Fruit fly (Drosophila melanogaster): ENCODE data around the gene Obp83cd.

The Obp83cd gene

DNA sequence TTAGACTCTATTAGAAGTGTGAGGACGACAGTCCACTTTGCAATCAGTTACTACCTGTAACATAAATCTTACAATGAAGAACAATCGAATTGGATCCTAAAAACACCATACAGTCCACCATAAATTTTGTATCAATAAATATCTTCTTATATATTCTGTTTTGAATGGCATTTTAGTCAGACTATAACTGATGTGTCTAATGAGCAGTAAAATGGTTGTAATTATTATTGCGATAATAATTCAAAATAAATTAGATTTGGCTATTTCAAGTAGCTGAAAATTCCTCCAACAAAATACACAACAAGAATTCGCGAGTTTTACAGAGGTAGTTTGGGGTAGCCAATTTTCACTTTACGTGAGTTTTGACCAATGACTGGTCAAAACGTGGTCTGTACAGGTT, 5.6 kb upstream of the Obp83cd start (continued):
- TF ChIP-seq vri (GFP tag; optimal IDR thresholded peaks at IDR 0.05) (no peak), fd85E (GFP tag; optimal IDR thresholded peaks at IDR 0.05) (no peak), Hr38 (GFP tag; optimal IDR thresholded peaks at IDR 0.05) (no peak), Blimp-1 (GFP tag; optimal IDR thresholded peaks at IDR 0.05) (no peak), CG6276 (GFP tag; optimal IDR thresholded peaks at IDR 0.05) (peak; percentile 50), Sox15 (GFP tag; optimal IDR thresholded peaks at IDR 0.05) (peak; percentile 52), topi (GFP tag; optimal IDR thresholded peaks at IDR 0.05) (no peak), Sox102F (GFP tag; optimal IDR thresholded peaks at IDR 0.05) (no peak), salr (GFP tag; optimal IDR thresholded peaks at IDR 0.05) (peak; percentile 12 to 82), CG6163 (GFP tag; IDR thresholded peaks at IDR 0.05) (no peak), CG1621 (tag; optimal IDR thresholded peaks at IDR 0.05) (peak; percentile 12), net (GFP tag; optimal IDR thresholded peaks at IDR 0.05) (peak; percentile 66), dsx (GFP tag; optimal IDR thresholded peaks at IDR 0.05; ENCODE audit: poor library complexity, severe bottlenecking) (no peak), Hr39 (GFP tag; optimal IDR thresholded peaks at IDR 0.05) (no peak), CG16779 (tag; optimal IDR thresholded peaks at IDR 0.05) (peak; percentile 31), CG11294 (GFP tag; IDR thresholded peaks at IDR 0.05) (no peak), CG6808 (GFP tag; optimal IDR thresholded peaks at IDR 0.05) (peak; percentile 81), Gug (GFP tag; IDR thresholded peaks at IDR 0.05) (no peak), CG10669 (GFP tag; optimal IDR thresholded peaks at IDR 0.05) (peak; percentile 56)

DNA sequence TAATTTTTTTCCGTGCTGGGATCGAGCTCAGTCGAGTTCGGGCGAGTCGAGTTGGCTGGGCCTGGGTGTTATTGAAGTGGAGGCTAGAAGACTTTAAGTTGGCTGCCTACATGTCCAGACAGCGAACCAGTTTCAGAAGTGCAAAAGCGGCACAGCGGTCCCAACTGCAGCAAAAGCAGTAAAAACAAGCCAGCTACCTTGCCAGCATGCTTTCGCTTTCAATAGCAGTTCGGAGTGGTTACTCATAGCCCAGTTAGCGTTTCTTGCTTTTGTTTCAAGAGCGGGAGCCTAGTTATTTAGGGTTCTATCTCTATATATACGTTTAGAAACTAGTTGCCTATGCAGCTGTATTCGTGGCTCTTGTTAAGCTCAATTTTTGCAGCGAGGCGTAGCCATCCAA, 5.2 kb upstream of the Obp83cd start:
- 0 out of 3 replicates have a peak, but pooled peaks have one; percentile 14 for TF ChIP-seq CG6163 (GFP tag; IDR thresholded peaks at IDR 0.05)
- TF ChIP-seq dac (GFP tag; optimal IDR thresholded peaks at IDR 0.05): no peak

DNA sequence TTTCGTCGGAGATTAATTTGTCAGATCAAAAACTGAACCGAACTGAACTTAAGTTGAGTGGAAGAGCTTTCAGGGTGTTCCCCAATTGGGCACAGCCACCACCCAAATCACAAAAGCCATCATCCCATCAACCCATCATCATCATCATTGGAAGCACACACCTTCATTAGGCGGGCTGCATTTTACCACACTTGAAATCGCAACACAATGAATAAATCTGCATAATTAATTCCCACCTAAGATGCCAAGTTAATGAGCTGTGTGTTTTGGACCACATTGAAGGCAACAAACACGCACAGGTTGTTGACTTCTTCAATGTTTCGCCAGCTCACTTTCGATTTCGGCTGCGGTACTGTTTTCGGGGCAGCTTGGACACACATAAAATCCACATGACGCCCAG, 2.8 kb upstream of the Obp83cd start:
- TF ChIP-seq Ets21C (GFP tag; optimal IDR thresholded peaks at IDR 0.05): no peak
- no peak for TF ChIP-seq CG11294 (GFP tag; IDR thresholded peaks at IDR 0.05)
- TF ChIP-seq fd59A (GFP tag; optimal IDR thresholded peaks at IDR 0.05): no peak
- no peak for TF ChIP-seq Lpt (GFP tag; optimal IDR thresholded peaks at IDR 0.05)

DNA sequence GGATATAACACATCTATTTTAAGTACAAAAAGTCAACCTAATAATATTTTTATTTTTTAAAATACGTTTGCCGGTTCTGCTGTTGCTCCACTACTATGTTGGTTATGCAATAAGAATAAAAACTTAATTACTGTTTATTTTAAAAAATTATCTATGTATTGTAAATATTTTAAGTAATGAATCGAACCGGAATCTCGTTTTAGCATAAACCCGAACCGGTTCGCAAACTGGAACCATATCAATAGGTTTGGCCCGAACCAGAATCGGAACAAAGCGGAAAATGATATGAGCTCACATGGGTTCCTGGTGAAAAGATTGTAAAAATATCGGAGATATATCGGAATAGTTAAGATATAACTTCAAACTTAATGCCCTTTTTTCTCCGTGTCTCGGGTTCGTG, 1.2 kb upstream of the Obp83cd start:
- peak; percentile 20 for TF ChIP-seq CG10669 (GFP tag; optimal IDR thresholded peaks at IDR 0.05)
- no peak for TF ChIP-seq CG7368 (GFP tag; optimal IDR thresholded peaks at IDR 0.05)
- no peak for TF ChIP-seq eg (GFP tag; IDR thresholded peaks at IDR 0.05)
- TF ChIP-seq CG11762 (GFP tag; optimal IDR thresholded peaks at IDR 0.05; ENCODE audit: insufficient read depth): no peak
- TF ChIP-seq CG10631 (GFP tag; optimal IDR thresholded peaks at IDR 0.05): peak; percentile 52
- peak; percentile 54 for TF ChIP-seq CG3032 (tag; optimal IDR thresholded peaks at IDR 0.05)
- no peak for TF ChIP-seq Hr38 (GFP tag; optimal IDR thresholded peaks at IDR 0.05)
- no peak for TF ChIP-seq Eip93F (GFP tag; optimal IDR thresholded peaks at IDR 0.05)
- TF ChIP-seq achi (GFP tag; optimal IDR thresholded peaks at IDR 0.05): peak; percentile 43
- TF ChIP-seq CG6808 (GFP tag; optimal IDR thresholded peaks at IDR 0.05): peak; percentile 67
- TF ChIP-seq fd85E (GFP tag; optimal IDR thresholded peaks at IDR 0.05): no peak
- TF ChIP-seq spab (GFP tag; optimal IDR thresholded peaks at IDR 0.05): peak; percentile 56
- TF ChIP-seq pdm3 (GFP tag; optimal IDR thresholded peaks at IDR 0.05): peak; percentile 36
- TF ChIP-seq CG6276 (GFP tag; optimal IDR thresholded peaks at IDR 0.05): peak; percentile 29
- TF ChIP-seq Hr39 (GFP tag; optimal IDR thresholded peaks at IDR 0.05): no peak
- TF ChIP-seq CG8319 (GFP tag; optimal IDR thresholded peaks at IDR 0.05): peak; percentile 20
- no peak for TF ChIP-seq net (GFP tag; optimal IDR thresholded peaks at IDR 0.05)
- no peak for TF ChIP-seq Ets21C (GFP tag; optimal IDR thresholded peaks at IDR 0.05)
- peak; percentile 50 for TF ChIP-seq dac (GFP tag; optimal IDR thresholded peaks at IDR 0.05)
- peak; percentile 27 for TF ChIP-seq CG6792 (GFP tag; optimal IDR thresholded peaks at IDR 0.05)
- TF ChIP-seq OdsH (GFP tag; optimal IDR thresholded peaks at IDR 0.05): peak; percentile 62
- no peak for TF ChIP-seq CG11902 (GFP tag; optimal IDR thresholded peaks at IDR 0.05)
- peak; percentile 76 for TF ChIP-seq Eip78C (GFP tag)
- peak; percentile 66 for TF ChIP-seq CG34406 (GFP tag; optimal IDR thresholded peaks at IDR 0.05)
- TF ChIP-seq Lpt (GFP tag; optimal IDR thresholded peaks at IDR 0.05): no peak
- peak; percentile 40 for TF ChIP-seq CG3919 (GFP tag; optimal IDR thresholded peaks at IDR 0.05)
- no peak for TF ChIP-seq CG11294 (GFP tag; IDR thresholded peaks at IDR 0.05)
- TF ChIP-seq Blimp-1 (GFP tag; optimal IDR thresholded peaks at IDR 0.05): no peak
- TF ChIP-seq CG1621 (tag; optimal IDR thresholded peaks at IDR 0.05): no peak
- peak; percentile 83 for TF ChIP-seq CG32006 (GFP tag; optimal IDR thresholded peaks at IDR 0.05)
- peak; percentile 57 for TF ChIP-seq fd59A (GFP tag; optimal IDR thresholded peaks at IDR 0.05)
- TF ChIP-seq Gug (GFP tag; IDR thresholded peaks at IDR 0.05): no peak
- TF ChIP-seq topi (GFP tag; optimal IDR thresholded peaks at IDR 0.05): peak; percentile 40
- peak; percentile 58 for TF ChIP-seq esn (GFP tag; optimal IDR thresholded peaks at IDR 0.05)
- peak; percentile 23 for TF ChIP-seq dsx (GFP tag; optimal IDR thresholded peaks at IDR 0.05; ENCODE audit: poor library complexity, severe bottlenecking)
- peak; percentile 43; the same call in 1 of the 3 replicates for TF ChIP-seq CG6163 (GFP tag; IDR thresholded peaks at IDR 0.05)
- TF ChIP-seq cyc (GFP tag; optimal IDR thresholded peaks at IDR 0.05): no peak
- TF ChIP-seq CG15336 (GFP tag; IDR thresholded peaks at IDR 0.05): peak; percentile 19; the same call in 1 of the 2 replicates
